Fruit fly (Drosophila melanogaster) whole organism, prepupa: ENCODE data around the gene CG34451.

ENCODE experiments used
- CG11762 ChIP-seq: fragments of 200-800 bp; sonication (Bioruptor generic); optimal IDR thresholded peaks from 3 replicates; lab custom pipeline; 2016; ENCODE audit warnings: missing biosample characterization, missing genetic modification characterization; ENCODE audit not compliant: insufficient read depth
- CG11902 ChIP-seq: fragments of 200-800 bp; sonication (Bioruptor generic); optimal IDR thresholded peaks from 3 replicates; lab custom pipeline; 2016; ENCODE audit warnings: missing biosample characterization, missing genetic modification characterization
- CG3032 ChIP-seq: fragments of 200-800 bp; optimal IDR thresholded peaks from 2 replicates; lab custom pipeline; 2019; ENCODE audit warnings: missing biosample characterization, mild to moderate bottlenecking, missing genetic modification characterization, moderate library complexity
- CG32006 ChIP-seq: fragments of 200-800 bp; sonication (Bioruptor generic); optimal IDR thresholded peaks from 3 replicates; lab custom pipeline; 2017; ENCODE audit warnings: missing biosample characterization, mild to moderate bottlenecking, missing genetic modification characterization
- CG3919 ChIP-seq: fragments of 200-800 bp; sonication (Bioruptor generic); optimal IDR thresholded peaks from 3 replicates; lab custom pipeline; 2016; ENCODE audit warnings: missing biosample characterization, missing genetic modification characterization
- CG7368 ChIP-seq: fragments of 200-800 bp; sonication (Bioruptor generic); optimal IDR thresholded peaks from 3 replicates; lab custom pipeline; 2016; ENCODE audit warnings: missing biosample characterization, missing genetic modification characterization
- Ets96B ChIP-seq: fragments of 200-800 bp; optimal IDR thresholded peaks from 2 replicates; lab custom pipeline; 2019; ENCODE audit warnings: missing biosample characterization, mild to moderate bottlenecking, missing genetic modification characterization, moderate library complexity
- Hr39 ChIP-seq: fragments of 200-800 bp; sonication (Bioruptor generic); optimal IDR thresholded peaks from 2 replicates; lab custom pipeline; 2016; ENCODE audit warnings: missing biosample characterization, missing genetic modification characterization
- Hr4 ChIP-seq: fragments of 200-800 bp; sonication (Bioruptor generic); optimal IDR thresholded peaks from 3 replicates; lab custom pipeline; 2016; ENCODE audit warnings: missing biosample characterization, missing genetic modification characterization
- Smox ChIP-seq: fragments of 200-800 bp; sonication (Bioruptor generic); optimal IDR thresholded peaks from 3 replicates; lab custom pipeline; 2016; ENCODE audit warnings: missing biosample characterization, missing genetic modification characterization
- Sox14 ChIP-seq: fragments of 200-800 bp; sonication (Bioruptor generic); optimal IDR thresholded peaks from 3 replicates; lab custom pipeline; 2016; ENCODE audit warnings: missing biosample characterization, missing genetic modification characterization
- esn ChIP-seq: fragments of 200-800 bp; sonication (Bioruptor generic); optimal IDR thresholded peaks from 2 replicates; lab custom pipeline; 2016; ENCODE audit warnings: missing biosample characterization, mild to moderate bottlenecking, missing genetic modification characterization, moderate library complexity

DNA sequence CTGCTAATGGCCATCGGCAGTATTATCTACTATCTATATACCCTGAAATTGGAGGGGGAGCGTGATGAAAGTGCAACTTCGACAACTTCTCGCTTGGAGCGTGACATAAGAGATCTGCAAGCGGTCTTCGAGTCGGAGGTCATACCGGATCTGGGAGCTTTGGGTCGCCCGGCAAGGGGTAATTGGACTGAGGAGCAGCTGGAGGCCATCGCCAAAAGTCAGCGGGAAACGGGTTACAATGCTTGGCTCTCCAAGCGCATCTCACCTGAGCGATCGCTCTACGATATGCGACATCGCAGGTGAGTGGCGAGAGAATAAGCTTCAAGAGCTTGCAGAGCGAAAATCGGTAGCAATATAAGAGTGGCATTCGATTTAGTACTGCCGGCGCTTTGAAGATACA is 7.9 kb downstream of the CG34451 start:
- TF ChIP-seq CG11902 (GFP tag; lab: Kevin White, UChicago) (no peak), esn (no peak), CG11762 (GFP tag; lab: Kevin White, UChicago) (no peak), Hr4 (GFP tag; lab: Kevin White, UChicago) (no peak), CG32006 (GFP tag; lab: Kevin White, UChicago) (no peak), Sox14 (no peak), Hr39 (GFP tag; lab: Kevin White, UChicago) (no peak), CG3919 (GFP tag; lab: Kevin White, UChicago) (no peak), Smox (GFP tag; lab: Kevin White, UChicago) (no peak), Ets96B (tag; lab: Kevin White, UChicago) (no peak), CG3032 (tag; lab: Kevin White, UChicago) (no peak), CG7368 (GFP tag; lab: Kevin White, UChicago) (no peak)
